Worm (Caenorhabditis elegans): ENCODE measurements around the gene K08F8.15.

The K08F8.15 gene

DNA sequence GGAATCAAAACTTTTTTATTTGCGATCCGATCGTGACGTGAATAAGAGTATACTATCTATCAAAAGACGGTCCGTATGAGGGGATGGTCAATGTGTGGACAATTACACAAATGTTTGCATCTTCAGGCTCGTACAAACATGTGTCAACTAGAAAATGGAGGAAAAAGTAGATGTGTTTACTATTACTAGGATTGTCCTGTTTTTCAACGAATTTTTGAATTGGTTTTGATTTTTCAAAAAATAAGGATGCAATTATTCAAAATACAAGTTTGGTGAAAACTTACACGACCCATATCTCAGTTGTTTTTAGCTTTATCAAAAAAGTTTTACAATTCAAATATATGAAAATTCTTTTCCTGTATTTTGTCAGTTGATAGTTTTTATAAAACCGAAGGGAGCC, 11.3 kb upstream of the K08F8.15 start, which contains the start of gene K08F8.7:
K08F8.7 (minus strand) TSS at position 101 of the 400 bp plus-strand sequence.
- TF ChIP-seq ces-1 (GFP tag; optimal IDR thresholded peaks at IDR 0.05) (no peak), lin-32 (GFP tag; optimal IDR thresholded peaks at IDR 0.05) (no peak), mls-2 (tag; optimal IDR thresholded peaks at IDR 0.05) (no peak), cnd-1 (tag; optimal IDR thresholded peaks at IDR 0.05) (no peak), M03D4.4 (tag; optimal IDR thresholded peaks at IDR 0.05) (no peak), nhr-2 (tag; optimal IDR thresholded peaks at IDR 0.05) (no peak), ceh-43 (GFP tag; optimal IDR thresholded peaks at IDR 0.05) (no peak), unc-39 (tag; optimal IDR thresholded peaks at IDR 0.05) (no peak), unc-62 (GFP tag; optimal IDR thresholded peaks at IDR 0.05) (no peak), mab-5 (tag; optimal IDR thresholded peaks at IDR 0.05) (no peak), snpc-4 (tag; optimal IDR thresholded peaks at IDR 0.05) (no peak), tbx-8 (GFP tag; optimal IDR thresholded peaks at IDR 0.05) (no peak)

DNA sequence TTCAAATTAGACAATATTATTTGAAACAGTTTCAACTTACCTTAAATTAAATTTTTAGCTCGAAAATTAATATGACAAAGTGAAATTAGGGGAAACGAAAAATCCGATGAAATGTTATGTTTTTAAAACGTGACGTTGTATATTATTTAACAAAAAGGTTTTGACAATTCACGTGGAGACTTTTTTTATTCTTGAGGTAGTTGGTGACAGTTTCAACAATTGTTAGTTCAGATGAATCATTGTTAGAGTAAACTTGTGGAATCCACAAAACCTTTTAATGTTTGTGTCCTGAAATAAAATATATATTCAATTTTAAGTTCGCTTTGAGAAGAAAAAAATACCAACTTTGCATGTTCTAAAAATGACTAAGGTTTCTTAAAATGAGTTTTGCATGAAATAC, 7.1 kb upstream of the K08F8.15 start, which contains the start of gene fut-1:
fut-1 (minus strand) TSS at position 101 of the 400 bp plus-strand sequence.
- TF ChIP-seq pha-4 (tag; optimal IDR thresholded peaks at IDR 0.05) (no peak), hlh-1 (tag; optimal IDR thresholded peaks at IDR 0.05) (no peak)

DNA sequence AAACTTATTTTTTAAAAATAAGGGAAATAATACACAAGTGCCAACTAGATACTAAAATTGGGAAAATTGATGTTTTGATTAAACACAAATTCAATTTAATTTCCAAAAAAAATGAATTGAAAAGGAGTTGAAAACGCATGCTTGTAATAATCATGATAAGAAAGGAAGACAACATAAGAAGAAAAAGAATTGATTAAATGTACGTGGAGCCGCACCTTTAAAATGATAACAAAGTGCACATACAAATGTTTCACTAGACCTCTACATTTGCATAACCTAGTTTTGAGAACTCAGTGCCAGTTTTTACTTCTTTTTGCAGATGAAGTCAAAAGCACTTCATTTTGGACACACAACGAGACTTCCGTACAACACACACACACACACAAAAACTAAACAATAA, 4.9 kb upstream of the K08F8.15 start:
- TF ChIP-seq ceh-83 (GFP tag; optimal IDR thresholded peaks at IDR 0.05), result no peak

DNA sequence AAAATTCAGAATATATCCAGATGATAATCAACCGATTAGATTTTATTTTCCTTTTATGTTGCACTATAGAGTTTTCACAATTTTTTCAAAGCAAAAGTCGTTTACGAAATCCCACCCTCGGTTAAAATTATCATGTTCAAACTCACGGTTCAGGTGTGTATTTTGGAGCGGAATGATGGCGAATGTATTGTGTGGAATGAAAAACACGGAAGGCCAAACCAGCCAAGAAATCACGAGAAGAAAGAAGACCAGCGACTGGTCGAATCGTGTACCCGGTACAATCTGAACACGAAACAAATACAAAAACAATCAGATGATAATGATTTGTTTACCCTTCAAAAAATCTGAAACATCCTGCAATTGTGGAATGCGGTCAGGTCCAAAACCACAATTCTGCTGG, 3.2 kb upstream of the K08F8.15 start:
- TF ChIP-seq sem-2 (GFP tag; optimal IDR thresholded peaks at IDR 0.05) (no peak), unc-120 (tag; optimal IDR thresholded peaks at IDR 0.05; ENCODE audit: poor library complexity, severe bottlenecking) (no peak), nhr-237 (tag; optimal IDR thresholded peaks at IDR 0.05) (no peak), zip-8 (tag; optimal IDR thresholded peaks at IDR 0.05) (no peak)

DNA sequence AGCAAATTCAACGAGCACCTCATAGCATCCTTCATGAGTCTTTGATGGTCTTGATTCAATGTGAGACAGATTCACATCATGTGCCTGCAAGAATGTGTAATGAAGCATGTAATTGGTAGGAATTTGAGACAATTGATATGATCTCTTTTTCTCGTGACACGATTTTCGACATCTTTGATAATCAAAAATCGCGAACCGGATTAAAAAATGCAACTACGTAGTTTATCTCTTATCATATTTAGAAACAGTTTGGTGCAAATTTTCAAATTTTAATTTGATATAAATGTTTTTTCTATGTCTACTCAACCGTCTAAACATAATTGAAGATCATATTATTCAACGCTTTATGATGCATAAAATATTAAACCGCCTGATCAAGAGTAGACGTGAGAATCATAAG, 2.3 kb upstream of the K08F8.15 start:
- no peak for TF ChIP-seq nhr-2 (tag; optimal IDR thresholded peaks at IDR 0.05)
- TF ChIP-seq bed-3 (GFP tag; optimal IDR thresholded peaks at IDR 0.05), result no peak
- no peak for TF ChIP-seq flh-1 (GFP tag; optimal IDR thresholded peaks at IDR 0.05)
- TF ChIP-seq snpc-4 (tag; optimal IDR thresholded peaks at IDR 0.05), result no peak
- no peak for TF ChIP-seq hlh-1 (tag; optimal IDR thresholded peaks at IDR 0.05)
- no peak for TF ChIP-seq drap-1 (GFP tag; optimal IDR thresholded peaks at IDR 0.05)
- TF ChIP-seq unc-39 (tag; optimal IDR thresholded peaks at IDR 0.05), result no peak
- no peak for TF ChIP-seq M03D4.4 (tag; optimal IDR thresholded peaks at IDR 0.05)

DNA sequence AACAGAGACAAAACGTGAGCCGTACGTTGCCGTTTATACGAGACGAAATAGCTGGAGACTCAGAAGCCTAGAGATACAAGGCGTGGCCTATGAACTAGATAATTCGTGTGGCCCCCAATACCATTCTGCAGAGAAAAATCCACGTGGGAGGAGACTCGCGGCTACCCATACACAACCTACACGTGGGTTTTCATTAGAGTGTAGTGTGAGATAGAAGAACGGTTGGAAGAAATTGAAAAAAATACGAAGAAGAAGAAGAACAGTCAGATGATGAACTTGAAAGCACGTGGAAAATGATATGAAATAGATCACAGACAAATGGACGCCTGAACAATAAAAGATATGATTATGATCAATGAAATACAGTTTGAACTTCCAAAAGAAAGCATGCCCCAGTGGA, 1.5 kb upstream of the K08F8.15 start:
- no peak for TF ChIP-seq pha-4 (tag; optimal IDR thresholded peaks at IDR 0.05)
- TF ChIP-seq drap-1 (GFP tag; optimal IDR thresholded peaks at IDR 0.05), result no peak

DNA sequence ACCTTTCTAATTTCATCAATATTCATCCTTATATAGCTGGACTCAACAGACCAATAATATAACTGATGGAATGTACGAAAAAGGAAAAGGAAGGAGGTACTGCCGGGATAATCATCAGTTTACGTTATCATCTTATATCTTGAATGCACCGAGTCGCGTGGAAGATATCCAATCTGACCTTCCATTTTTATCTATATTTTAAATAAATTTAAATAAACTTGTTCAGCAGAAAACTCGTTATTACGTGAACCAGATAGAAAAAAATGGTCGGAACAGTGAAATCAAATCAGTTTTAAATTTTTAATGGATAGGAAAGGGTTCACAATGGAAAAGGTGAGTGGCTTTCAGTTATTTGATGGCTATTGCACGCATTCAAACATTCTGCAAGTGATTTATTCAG, 288 bp downstream of the K08F8.15 start, which contains the start of gene pah-1:
pah-1 (minus strand) TSS at position 101 of the 400 bp plus-strand sequence.
- TF ChIP-seq tbx-8 (GFP tag; optimal IDR thresholded peaks at IDR 0.05), result no peak

DNA sequence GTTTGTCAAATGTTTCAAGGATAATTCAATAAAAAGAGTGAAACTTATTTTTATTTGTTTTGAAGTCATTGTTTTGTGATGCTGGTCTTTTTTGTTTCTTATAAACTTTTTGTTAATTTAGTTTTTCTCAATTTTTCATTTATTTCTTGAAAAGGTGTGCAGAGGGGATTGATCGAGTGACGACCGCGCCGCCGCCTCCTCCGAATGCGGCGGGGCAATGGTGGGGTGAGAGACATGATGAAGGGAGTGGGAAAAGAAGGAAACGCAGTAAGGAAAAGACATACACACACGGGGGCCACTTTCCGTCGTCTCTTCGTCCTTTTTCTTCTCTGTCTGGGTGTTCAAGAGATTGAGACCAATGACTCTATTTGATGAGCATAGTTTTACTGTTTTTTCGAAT, 2.8 kb downstream of the K08F8.15 start:
- peak; percentile 2 for TF ChIP-seq ces-1 (GFP tag; optimal IDR thresholded peaks at IDR 0.05)
- TF ChIP-seq hlh-1 (tag; optimal IDR thresholded peaks at IDR 0.05), result peak; percentile 15
- peak; percentile 84 for TF ChIP-seq unc-120 (tag; optimal IDR thresholded peaks at IDR 0.05; ENCODE audit: poor library complexity, severe bottlenecking)
- no peak for TF ChIP-seq bed-3 (GFP tag; optimal IDR thresholded peaks at IDR 0.05)
- TF ChIP-seq lin-13 (tag; optimal IDR thresholded peaks at IDR 0.05), result no peak
- TF ChIP-seq sem-2 (GFP tag; optimal IDR thresholded peaks at IDR 0.05), result no peak
- TF ChIP-seq unc-62 (GFP tag; optimal IDR thresholded peaks at IDR 0.05), result no peak
- no peak for TF ChIP-seq cnd-1 (tag; optimal IDR thresholded peaks at IDR 0.05)
- TF ChIP-seq lsy-2 (tag; optimal IDR thresholded peaks at IDR 0.05), result peak; percentile 1
- no peak for TF ChIP-seq mep-1 (tag; optimal IDR thresholded peaks at IDR 0.05)
- TF ChIP-seq M03D4.4 (tag; optimal IDR thresholded peaks at IDR 0.05), result no peak
- no peak for TF ChIP-seq flh-1 (GFP tag; optimal IDR thresholded peaks at IDR 0.05)
- TF ChIP-seq nhr-76 (tag; optimal IDR thresholded peaks at IDR 0.05), result no peak

All from whole organism, mixed stage, embryonic.